Fruit fly (Drosophila melanogaster) whole organism, adult: Measurements from ENCODE around the gene spoon.

ENCODE experiments used
- CG1620 ChIP-seq: fragments of 200-800 bp; sonication (Bioruptor generic); optimal IDR thresholded peaks from 2 replicates; lab custom pipeline; 2016; ENCODE audit warnings: missing biosample characterization, missing genetic modification characterization
- CG7101 ChIP-seq: fragments of 200-800 bp; sonication (Bioruptor generic); optimal IDR thresholded peaks from 2 replicates; lab custom pipeline; 2018; ENCODE audit warnings: missing biosample characterization, mild to moderate bottlenecking, missing genetic modification characterization, moderate library complexity
- Crg-1 ChIP-seq: fragments of 200-800 bp; sonication (Bioruptor generic); optimal IDR thresholded peaks from 2 replicates; lab custom pipeline; 2016; ENCODE audit warnings: missing biosample characterization, missing genetic modification characterization
- bab1 ChIP-seq: fragments of 200-800 bp; sonication (Bioruptor generic); optimal IDR thresholded peaks from 3 replicates; lab custom pipeline; 2019; ENCODE audit warnings: missing biosample characterization, mild to moderate bottlenecking, missing genetic modification characterization, moderate library complexity
- cic ChIP-seq: fragments of 200-800 bp; sonication (Bioruptor generic); optimal IDR thresholded peaks from 2 replicates; lab custom pipeline; 2017; ENCODE audit warnings: missing biosample characterization, mild to moderate bottlenecking, missing genetic modification characterization, moderate library complexity
- ovo ChIP-seq: fragments of 200-800 bp; sonication (Bioruptor generic); optimal IDR thresholded peaks from 2 replicates; lab custom pipeline; 2016; ENCODE audit warnings: missing biosample characterization, missing genetic modification characterization
- toe ChIP-seq: fragments of 200-800 bp; sonication (Bioruptor generic); optimal IDR thresholded peaks from 2 replicates; lab custom pipeline; 2016; ENCODE audit warnings: missing biosample characterization, missing genetic modification characterization

- TF ChIP-seq CG7101 (tag; lab: Kevin White, UChicago) (no peak), Crg-1 (GFP tag; lab: Kevin White, UChicago) (no peak), CG1620 (no peak), ovo (GFP tag; lab: Kevin White, UChicago) (no peak), bab1 (GFP tag; lab: Kevin White, UChicago) (no peak), cic (GFP tag; lab: Kevin White, UChicago) (no peak), toe (GFP tag; lab: Kevin White, UChicago) (no peak)
Measured at dm6 chrX:5422251-5422551, 1.5 kb upstream of the spoon start.
